Fruit fly (Drosophila melanogaster) whole organism, wandering third instar larva: ENCODE data around the gene CG1965.

Experiments
- CG32264 ChIP-seq: fragments of 200-800 bp; sonication (Bioruptor generic); optimal IDR thresholded peaks from 2 replicates; lab custom pipeline; 2016; ENCODE audit warnings: missing biosample characterization, missing genetic modification characterization
- Dfd ChIP-seq: fragments of >200 bp; optimal IDR thresholded peaks from 2 replicates; lab custom pipeline; 2017; ENCODE audit warnings: missing biosample characterization, missing genetic modification characterization
- Dif ChIP-seq: fragments of 200-275, 200-300 bp; sonication (Bioruptor generic); optimal IDR thresholded peaks from 2 replicates; lab custom pipeline; 2018; ENCODE audit warnings: missing biosample characterization, missing genetic modification characterization; ENCODE audit not compliant: partially characterized antibody
- GATAd ChIP-seq: sonication (Bioruptor generic); optimal IDR thresholded peaks from 2 replicates; lab custom pipeline; 2016; ENCODE audit warnings: missing biosample characterization, missing genetic modification characterization
- HLH106 ChIP-seq: fragments of 200-800 bp; optimal IDR thresholded peaks from 3 replicates; lab custom pipeline; 2019; ENCODE audit warnings: missing biosample characterization, mild to moderate bottlenecking, missing genetic modification characterization, moderate library complexity
- Rel ChIP-seq, 2 experiments: fragments of 200-800 bp; sonication (Bioruptor generic) in 1 of 2; optimal IDR thresholded peaks; 2 replicates in 1 of 2; 3 replicates in 1 of 2; lab custom pipeline; 2016 to 2019; ENCODE audit warnings: mild to moderate bottlenecking in 2 of 2, missing biosample characterization in 2 of 2, missing genetic modification characterization in 2 of 2, moderate library complexity in 1 of 2
- Sp1 ChIP-seq: fragments of 200-800 bp; sonication (Bioruptor generic); optimal IDR thresholded peaks from 3 replicates; lab custom pipeline; 2019; ENCODE audit warnings: missing biosample characterization, mild to moderate bottlenecking, missing genetic modification characterization, moderate library complexity
- dmrt93B ChIP-seq: fragments of 200-800 bp; sonication (Bioruptor generic); optimal IDR thresholded peaks from 2 replicates; lab custom pipeline; 2018; ENCODE audit warnings: missing biosample characterization, mild to moderate bottlenecking, missing genetic modification characterization
- h ChIP-seq: fragments of 200-800 bp; sonication (Bioruptor generic); optimal IDR thresholded peaks from 3 replicates; lab custom pipeline; 2016; ENCODE audit warnings: missing biosample characterization, mild to moderate bottlenecking, missing genetic modification characterization
- jim ChIP-seq: fragments of 175-275, 200-325 bp; sonication (Bioruptor generic); optimal IDR thresholded peaks from 2 replicates; lab custom pipeline; 2016; ENCODE audit warnings: missing biosample characterization, mild to moderate bottlenecking, missing genetic modification characterization
- pan ChIP-seq: fragments of >200 bp; optimal IDR thresholded peaks from 2 replicates; lab custom pipeline; 2017
- psq ChIP-seq: fragments of 200-800 bp; sonication (Bioruptor generic); optimal IDR thresholded peaks from 3 replicates; lab custom pipeline; 2017; ENCODE audit warnings: missing biosample characterization, mild to moderate bottlenecking, missing genetic modification characterization, moderate library complexity
- rgr ChIP-seq: fragments of 200-800 bp; sonication (Bioruptor generic); optimal IDR thresholded peaks from 3 replicates; lab custom pipeline; 2016; ENCODE audit warnings: missing biosample characterization, mild to moderate bottlenecking, missing genetic modification characterization

- TF ChIP-seq CG32264 (GFP tag; lab: Kevin White, UChicago), result peak; percentile 74
- TF ChIP-seq Dif (GFP tag; lab: Kevin White, UChicago), result no peak
- peak; percentile 78 for TF ChIP-seq psq (GFP tag; lab: Kevin White, UChicago)
- no peak for TF ChIP-seq GATAd (GFP tag; lab: Kevin White, UChicago)
- peak; percentile 90 for TF ChIP-seq rgr (GFP tag; lab: Kevin White, UChicago)
- peak; percentile 92 for TF ChIP-seq HLH106 (tag; lab: Kevin White, UChicago)
- TF ChIP-seq Rel (GFP tag; optimal IDR thresholded peaks at IDR 0.05; lab: Kevin White, UChicago), result no peak
- TF ChIP-seq Rel (tag; optimal IDR thresholded peaks at IDR 0.05; lab: Kevin White, UChicago), result peak; percentile 68
- no peak for TF ChIP-seq pan (lab: Kevin White, UChicago)
- TF ChIP-seq h (GFP tag; lab: Kevin White, UChicago), result peak; percentile 93
- TF ChIP-seq jim (GFP tag; lab: Kevin White, UChicago), result peak; percentile 21
- TF ChIP-seq Sp1 (GFP tag; lab: Kevin White, UChicago), result peak; percentile 83
- TF ChIP-seq Dfd, result no peak
- TF ChIP-seq dmrt93B, result peak; percentile 82
These were observed at the start of gene CG1965, which contains the start of gene CG1105 for dm6 chr3R:7067092-7067491.
